Fruit fly (Drosophila melanogaster): ENCODE data around the gene 5-HT2A.

5-HT2A gene

DNA sequence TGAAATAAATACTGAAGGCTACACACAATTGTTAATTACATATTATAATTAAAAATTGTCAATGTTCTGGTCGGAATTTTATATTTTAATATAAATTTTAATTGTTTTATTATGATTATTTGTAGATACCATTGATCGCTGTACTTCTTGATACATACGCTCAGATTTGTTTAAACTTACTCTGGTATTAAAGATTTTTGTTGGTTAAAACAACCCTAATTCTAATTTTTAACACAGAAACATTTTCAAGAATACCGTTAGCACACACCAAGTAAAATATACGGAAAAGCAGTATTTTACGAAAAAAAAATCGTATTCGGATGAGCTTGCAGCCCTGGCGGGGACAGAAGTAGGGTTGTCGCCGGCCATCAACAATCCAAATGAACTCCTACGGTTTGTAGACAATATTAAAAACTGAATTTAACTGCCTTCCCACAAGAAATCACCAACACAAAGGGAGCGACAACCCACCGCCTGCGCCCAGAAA, 29.0 kb downstream of the 5-HT2A start, which contains the start of the genes CG9775, MED31 and slx1 (continued):
- peak; percentile 33 for TF ChIP-seq CG12219 (GFP tag; optimal IDR thresholded peaks at IDR 0.05)
- TF ChIP-seq vfl (GFP tag; optimal IDR thresholded peaks at IDR 0.05), result no peak
- TF ChIP-seq CG4707 (GFP tag; optimal IDR thresholded peaks at IDR 0.05), result no peak
- no peak for TF ChIP-seq ac (GFP tag; optimal IDR thresholded peaks at IDR 0.05)
- peak; percentile 19 for TF ChIP-seq schlank (tag; optimal IDR thresholded peaks at IDR 0.05)
- no peak for TF ChIP-seq CG33213 (GFP tag; optimal IDR thresholded peaks at IDR 0.05)
- TF ChIP-seq tap (tag; optimal IDR thresholded peaks at IDR 0.05), result peak; percentile 55
- peak; percentile 45 for TF ChIP-seq Rx (GFP tag; IDR thresholded peaks at IDR 0.05)
- TF ChIP-seq dan (GFP tag; IDR thresholded peaks at IDR 0.05), result no peak
- TF ChIP-seq CG30403 (GFP tag; optimal IDR thresholded peaks at IDR 0.05), result peak; percentile 84
- TF ChIP-seq CG7745 (tag; optimal IDR thresholded peaks at IDR 0.05), result no peak
- peak; percentile 31 for TF ChIP-seq pum (GFP tag; optimal IDR thresholded peaks at IDR 0.05)
- TF ChIP-seq Hand (GFP tag; optimal IDR thresholded peaks at IDR 0.05), result no peak
- peak; percentile 70; the same call in 1 of the 3 replicates for TF ChIP-seq ken (GFP tag; IDR thresholded peaks at IDR 0.05)
- peak; percentile 59 for TF ChIP-seq CG9797 (GFP tag; optimal IDR thresholded peaks at IDR 0.05)
- peak; percentile 20 for TF ChIP-seq trh (GFP tag; optimal IDR thresholded peaks at IDR 0.05)
- no peak for TF ChIP-seq CG12744 (GFP tag; optimal IDR thresholded peaks at IDR 0.05)
- TF ChIP-seq CG31441 (GFP tag; IDR thresholded peaks at IDR 0.05), result peak; percentile 90
- peak; percentile 81 for TF ChIP-seq zen (tag; optimal IDR thresholded peaks at IDR 0.05)
- no peak for TF ChIP-seq crol (GFP tag; IDR thresholded peaks at IDR 0.05)
- TF ChIP-seq Poxn (GFP tag; IDR thresholded peaks at IDR 0.05), result no peak; the same call in 1 of the 2 replicates
- no peak for TF ChIP-seq Opbp (GFP tag; IDR thresholded peaks at IDR 0.05; ENCODE audit: partially characterized antibody)
- peak; percentile 51; the same call in 3 of the 4 replicates for TF ChIP-seq Gug (GFP tag; IDR thresholded peaks at IDR 0.05)
- peak; percentile 77 for TF ChIP-seq CG9727 (GFP tag; optimal IDR thresholded peaks at IDR 0.05)
- peak; percentile 82 for TF ChIP-seq Xbp1 (GFP tag; optimal IDR thresholded peaks at IDR 0.05)
- no peak for TF ChIP-seq GATAe (GFP tag; conservative IDR thresholded peaks at IDR 0.05)
- no peak for TF ChIP-seq hkb (optimal IDR thresholded peaks at IDR 0.05)
- TF ChIP-seq hkb (GFP tag; IDR thresholded peaks at IDR 0.05), result peak; percentile 60
- 0 out of 3 replicates have a peak, but pooled peaks have one; percentile 42 for TF ChIP-seq CG16813 (GFP tag; IDR thresholded peaks at IDR 0.05; ENCODE audit: partially characterized antibody)
- TF ChIP-seq D (optimal IDR thresholded peaks at IDR 0.05), result no peak
- TF ChIP-seq D (GFP tag; optimal IDR thresholded peaks at IDR 0.05), result peak; percentile 55
- no peak for TF ChIP-seq CG13287 (GFP tag; IDR thresholded peaks at IDR 0.05; ENCODE audit: partially characterized antibody)
- no peak for TF ChIP-seq CG12236 (GFP tag; optimal IDR thresholded peaks at IDR 0.05)
- peak; percentile 78 for TF ChIP-seq esg (GFP tag; conservative IDR thresholded peaks at IDR 0.05)
- TF ChIP-seq BEAF-32 (GFP tag; optimal IDR thresholded peaks at IDR 0.05), result peak; percentile 45
- TF ChIP-seq sug (tag; optimal IDR thresholded peaks at IDR 0.05), result peak; percentile 75
- no peak for TF ChIP-seq CG2199 (GFP tag; IDR thresholded peaks at IDR 0.05)
- peak; percentile 49; the same call in 1 of the 2 replicates for TF ChIP-seq stc (GFP tag; IDR thresholded peaks at IDR 0.05)
- peak; percentile 88 for TF ChIP-seq CG13775 (GFP tag; optimal IDR thresholded peaks at IDR 0.05)
- peak; percentile 92 for TF ChIP-seq ssp (GFP tag; IDR thresholded peaks at IDR 0.05)
- no peak for TF ChIP-seq CG10565 (GFP tag; optimal IDR thresholded peaks at IDR 0.05)
- TF ChIP-seq tgo (GFP tag; IDR thresholded peaks at IDR 0.05), result peak; percentile 82
- TF ChIP-seq fd102C (GFP tag; optimal IDR thresholded peaks at IDR 0.05), result no peak
- peak; percentile 48 for TF ChIP-seq scrt (GFP tag; optimal IDR thresholded peaks at IDR 0.05)
- TF ChIP-seq cg (GFP tag; optimal IDR thresholded peaks at IDR 0.05), result no peak
- TF ChIP-seq cato (GFP tag; optimal IDR thresholded peaks at IDR 0.05; ENCODE audit: borderline replicate concordance), result peak; percentile 36
- TF ChIP-seq pita (GFP tag; optimal IDR thresholded peaks at IDR 0.05), result no peak
- TF ChIP-seq toy (GFP tag; IDR thresholded peaks at IDR 0.05), result no peak
- TF ChIP-seq Doc2 (GFP tag; IDR thresholded peaks at IDR 0.05), result no peak
- TF ChIP-seq ro (GFP tag; IDR thresholded peaks at IDR 0.05), result no peak
- no peak for TF ChIP-seq CG6791 (GFP tag; IDR thresholded peaks at IDR 0.05; ENCODE audit: partially characterized antibody)
